Worm (Caenorhabditis elegans) whole organism, young adult: Measurements from ENCODE around the gene T19D12.9.

Experiments used
- ceh-79 ChIP-seq: sonication (generic microtip); optimal IDR thresholded peaks from 2 replicates; lab custom pipeline; 2017; ENCODE audit warnings: mild to moderate bottlenecking, missing genetic modification characterization, missing compliant biosample characterization
- snpc-4 ChIP-seq, 5 experiments: fragments of 150-350 bp in 1 of 5; sonication (generic microtip) in 4 of 5; optimal IDR thresholded peaks; 2 replicates each; lab custom pipeline; 2014 to 2018; ENCODE audit warnings: missing genetic modification characterization in 5 of 5, missing biosample characterization in 3 of 5, antibody characterized with exemption in 2 of 5, mild to moderate bottlenecking in 2 of 5, missing compliant biosample characterization in 2 of 5, missing genotype in 2 of 5, moderate library complexity in 2 of 5, missing genetic modification reagents in 1 of 5

- TF ChIP-seq ceh-79 (no peak), snpc-4 (GFP tag; optimal IDR thresholded peaks at IDR 0.05; lab: Kevin White, UChicago) (no peak), snpc-4 (tag; optimal IDR thresholded peaks at IDR 0.05; lab: Kevin White, UChicago) (no peak)
Measured at ce11 chrII:6646903-6647302, 7.3 kb downstream of the T19D12.9 start.
